Worm (Caenorhabditis elegans): ENCODE results near the gene pde-2.

Gene pde-2

ce11 chrIII:8956146-8956646 lies 25.5 kb downstream of the pde-2 start, which contains the start of the genes ZK643.5 and ZK643.2:
ZK643.5 (minus strand) TSS chrIII:8956196.
ZK643.2 (plus strand) TSS chrIII:8956540.
- TF ChIP-seq zip-5 (tag; optimal IDR thresholded peaks at IDR 0.05) (no peak), ceh-31 (tag; optimal IDR thresholded peaks at IDR 0.05) (peak; percentile 43), ceh-48 (tag; optimal IDR thresholded peaks at IDR 0.05) (peak; percentile 99), sox-4 (tag; optimal IDR thresholded peaks at IDR 0.05) (no peak), mec-3 (tag; optimal IDR thresholded peaks at IDR 0.05; ENCODE audit: borderline replicate concordance) (no peak), unc-42 (tag; optimal IDR thresholded peaks at IDR 0.05) (peak; percentile 76), nfya-1 (tag; optimal IDR thresholded peaks at IDR 0.05) (peak; percentile 49), K02D7.2 (tag; optimal IDR thresholded peaks at IDR 0.05) (no peak), ets-4 (tag; optimal IDR thresholded peaks at IDR 0.05) (no peak)

- TF ChIP-seq ama-1 (optimal IDR thresholded peaks at IDR 0.05), result no peak
- TF ChIP-seq che-1 (tag; optimal IDR thresholded peaks at IDR 0.05), result no peak
- no peak for TF ChIP-seq ceh-48 (tag; optimal IDR thresholded peaks at IDR 0.05)
- no peak for TF ChIP-seq elt-4 (tag; optimal IDR thresholded peaks at IDR 0.05)
- TF ChIP-seq fax-1 (tag; optimal IDR thresholded peaks at IDR 0.05), result no peak
- TF ChIP-seq eyg-1 (tag; optimal IDR thresholded peaks at IDR 0.05), result no peak
- no peak for TF ChIP-seq pqm-1 (tag; optimal IDR thresholded peaks at IDR 0.05)
- no peak for TF ChIP-seq nhr-232 (tag; optimal IDR thresholded peaks at IDR 0.05)
- no peak for TF ChIP-seq ets-4 (tag; optimal IDR thresholded peaks at IDR 0.05)
- no peak for TF ChIP-seq nfya-1 (tag; optimal IDR thresholded peaks at IDR 0.05)
- no peak for TF ChIP-seq K09A11.1 (tag; optimal IDR thresholded peaks at IDR 0.05; ENCODE audit: insufficient read depth)
- no peak for TF ChIP-seq nhr-11 (tag; optimal IDR thresholded peaks at IDR 0.05)
Observed at ce11 chrIII:8955536-8955935, 26.2 kb downstream of the pde-2 start.

ce11 chrIII:8949147-8949546 lies 32.5 kb downstream of the pde-2 start:
- TF ChIP-seq T23F11.4 (GFP tag; optimal IDR thresholded peaks at IDR 0.05), result no peak
- no peak for TF ChIP-seq K02D7.2 (tag; optimal IDR thresholded peaks at IDR 0.05)
- no peak for TF ChIP-seq pat-9 (tag; optimal IDR thresholded peaks at IDR 0.05)
- no peak for TF ChIP-seq madf-2 (tag; optimal IDR thresholded peaks at IDR 0.05)
- TF ChIP-seq ceh-31 (tag; optimal IDR thresholded peaks at IDR 0.05), result no peak
- TF ChIP-seq ceh-6 (GFP tag; optimal IDR thresholded peaks at IDR 0.05), result no peak
- TF ChIP-seq pag-3 (tag; optimal IDR thresholded peaks at IDR 0.05; ENCODE audit: borderline replicate concordance), result no peak
- TF ChIP-seq C38D4.7 (GFP tag; optimal IDR thresholded peaks at IDR 0.05), result no peak

- peak; percentile 3 for TF ChIP-seq unc-42 (tag; optimal IDR thresholded peaks at IDR 0.05)
- TF ChIP-seq unc-3 (GFP tag; conservative IDR thresholded peaks at IDR 0.05), result no peak
- TF ChIP-seq unc-3 (tag; optimal IDR thresholded peaks at IDR 0.05), result no peak
- no peak for TF ChIP-seq eyg-1 (tag; optimal IDR thresholded peaks at IDR 0.05)
- no peak for TF ChIP-seq ceh-19 (GFP tag; optimal IDR thresholded peaks at IDR 0.05)
- no peak for TF ChIP-seq ets-4 (tag; optimal IDR thresholded peaks at IDR 0.05)
- no peak for TF ChIP-seq pqm-1 (tag; optimal IDR thresholded peaks at IDR 0.05)
Observed at ce11 chrIII:8946285-8946684, 35.4 kb downstream of the pde-2 start.

- TF ChIP-seq dmd-4 (tag; optimal IDR thresholded peaks at IDR 0.05; ENCODE audit: borderline replicate concordance) (no peak), pax-1 (tag; optimal IDR thresholded peaks at IDR 0.05) (no peak), hlh-8 (tag; optimal IDR thresholded peaks at IDR 0.05) (no peak), ttx-3 (tag; optimal IDR thresholded peaks at IDR 0.05) (no peak), pros-1 (tag; optimal IDR thresholded peaks at IDR 0.05) (no peak), ceh-30 (tag; optimal IDR thresholded peaks at IDR 0.05) (no peak), unc-42 (tag; optimal IDR thresholded peaks at IDR 0.05) (no peak), zip-5 (tag; optimal IDR thresholded peaks at IDR 0.05) (no peak), ceh-24 (tag; optimal IDR thresholded peaks at IDR 0.05) (no peak), pag-3 (tag; optimal IDR thresholded peaks at IDR 0.05; ENCODE audit: borderline replicate concordance) (no peak), ceh-14 (tag; optimal IDR thresholded peaks at IDR 0.05) (no peak)
Observed at ce11 chrIII:8944357-8944756, 37.3 kb downstream of the pde-2 start, which contains the start of gene dhrr-1. dhrr-1 (plus strand) TSS chrIII:8944657.
